Worm (Caenorhabditis elegans): Measurements from ENCODE around the gene mlt-11.

mlt-11 gene

ce11 chrV:20705125-20705524 is 38.1 kb downstream of the mlt-11 start:
- TF ChIP-seq egrh-3 (GFP tag; IDR thresholded peaks at IDR 0.05) (peak; percentile 60; the same call in 1 of the 2 replicates), zfh-2 (GFP tag; conservative IDR thresholded peaks at IDR 0.05) (0 out of 2 replicates have a peak, but pooled peaks have one; percentile 35), F39B2.1 (GFP tag; IDR thresholded peaks at IDR 0.05) (0 out of 2 replicates have a peak, but pooled peaks have one; percentile 12)

ce11 chrV:20710156-20710555 is 43.2 kb downstream of the mlt-11 start:
- TF ChIP-seq Y79H2A.3 (GFP tag; conservative IDR thresholded peaks at IDR 0.05) = no peak
- TF ChIP-seq madf-6 (GFP tag; IDR thresholded peaks at IDR 0.05) = no peak
- no peak for TF ChIP-seq ceh-79 (tag; optimal IDR thresholded peaks at IDR 0.05)
- TF ChIP-seq gei-17 (GFP tag; optimal IDR thresholded peaks at IDR 0.05) = no peak
- no peak for TF ChIP-seq ztf-22 (GFP tag; optimal IDR thresholded peaks at IDR 0.05)
- no peak for TF ChIP-seq cebp-2 (GFP tag; IDR thresholded peaks at IDR 0.05)
- no peak for TF ChIP-seq chd-7 (tag; optimal IDR thresholded peaks at IDR 0.05)
- TF ChIP-seq ama-1 (optimal IDR thresholded peaks at IDR 0.05) = no peak
- TF ChIP-seq ama-1 (GFP tag; optimal IDR thresholded peaks at IDR 0.05) = no peak
- TF ChIP-seq hmg-1.2 (GFP tag; IDR thresholded peaks at IDR 0.05) = peak; percentile 51; the same call in 1 of the 2 replicates
- TF ChIP-seq attf-3 (GFP tag; conservative IDR thresholded peaks at IDR 0.05) = no peak
- 0 out of 2 replicates have a peak, but pooled peaks have one; percentile 52 for TF ChIP-seq pbrm-1 (GFP tag; IDR thresholded peaks at IDR 0.05)
- TF ChIP-seq aptf-2 (GFP tag; conservative IDR thresholded peaks at IDR 0.05) = no peak
- no peak for TF ChIP-seq nhr-90 (tag; optimal IDR thresholded peaks at IDR 0.05)
- TF ChIP-seq C06A6.2 (GFP tag; conservative IDR thresholded peaks at IDR 0.05) = no peak
- no peak for TF ChIP-seq tlf-1 (GFP tag; optimal IDR thresholded peaks at IDR 0.05)
- TF ChIP-seq nfya-2 (GFP tag; IDR thresholded peaks at IDR 0.05) = no peak
- TF ChIP-seq F10E7.11 (tag; optimal IDR thresholded peaks at IDR 0.05) = no peak
- TF ChIP-seq tbp1 (GFP tag; optimal IDR thresholded peaks at IDR 0.05) = no peak
- no peak for TF ChIP-seq nhr-80 (tag; optimal IDR thresholded peaks at IDR 0.05)
- TF ChIP-seq ztf-18 (tag; optimal IDR thresholded peaks at IDR 0.05) = no peak
- no peak for TF ChIP-seq lag-1 (GFP tag; IDR thresholded peaks at IDR 0.05)
- TF ChIP-seq egl-18 (GFP tag; IDR thresholded peaks at IDR 0.05) = no peak
- TF ChIP-seq atf-7 (tag; optimal IDR thresholded peaks at IDR 0.05) = peak; percentile 9
- no peak for TF ChIP-seq D2030.7 (GFP tag; IDR thresholded peaks at IDR 0.05)

DNA sequence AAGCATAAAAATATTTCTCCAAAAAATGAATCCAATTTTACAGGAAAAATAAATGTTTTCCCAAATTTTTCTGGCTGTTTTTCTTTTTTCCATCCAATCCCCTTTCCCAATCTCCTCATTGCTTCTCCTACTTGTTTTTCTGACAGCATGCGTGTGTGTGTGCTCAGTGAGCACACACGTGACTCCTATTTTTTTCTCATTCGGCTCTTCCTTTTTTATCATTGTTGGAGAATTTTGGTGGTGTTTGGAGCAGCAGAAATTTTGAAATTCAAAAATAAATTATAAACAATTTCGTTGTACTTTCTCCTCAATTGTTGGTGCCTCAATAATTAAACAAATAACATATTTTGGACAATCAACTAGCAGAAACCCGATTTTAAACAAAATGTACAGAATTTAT is 43.6 kb downstream of the mlt-11 start:
- peak; percentile 16 for TF ChIP-seq K12H6.12 (tag; optimal IDR thresholded peaks at IDR 0.05)
- TF ChIP-seq lin-54 (GFP tag; optimal IDR thresholded peaks at IDR 0.05) = no peak
- no peak for TF ChIP-seq cebp-1 (GFP tag; IDR thresholded peaks at IDR 0.05)
- peak; percentile 14 for TF ChIP-seq cebp-1 (tag; optimal IDR thresholded peaks at IDR 0.05)

DNA sequence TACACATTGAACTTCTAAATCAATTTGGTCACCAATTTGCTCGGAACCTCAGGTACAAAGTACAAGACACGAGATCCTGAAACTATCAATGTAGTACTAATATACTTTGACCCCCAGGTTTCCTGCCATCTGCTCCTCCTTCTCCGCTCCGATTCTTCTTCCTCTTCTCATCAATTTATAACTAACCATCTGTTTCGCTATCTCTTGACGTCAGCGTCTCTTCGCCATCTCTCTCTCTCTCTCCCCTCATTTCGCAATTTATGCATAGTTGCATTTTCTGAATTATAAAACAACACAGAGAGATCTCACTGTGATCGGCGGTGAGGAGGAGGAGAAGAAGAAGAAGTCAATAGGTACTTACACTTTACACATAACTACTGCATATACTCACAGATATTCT is 44.7 kb downstream of the mlt-11 start:
- peak; percentile 81 for TF ChIP-seq cebp-1 (GFP tag; IDR thresholded peaks at IDR 0.05)
- peak; percentile 93 for TF ChIP-seq cebp-1 (tag; optimal IDR thresholded peaks at IDR 0.05)
- 0 out of 2 replicates have a peak, but pooled peaks have one; percentile 27 for TF ChIP-seq C06A6.2 (GFP tag; conservative IDR thresholded peaks at IDR 0.05)
- peak; percentile 19; the same call in 1 of the 2 replicates for TF ChIP-seq hmg-1.2 (GFP tag; IDR thresholded peaks at IDR 0.05)
- 0 out of 2 replicates have a peak, but pooled peaks have one; percentile 15 for TF ChIP-seq lir-1 (GFP tag; conservative IDR thresholded peaks at IDR 0.05)
- TF ChIP-seq hrde-1 (tag; optimal IDR thresholded peaks at IDR 0.05; ENCODE audit: borderline replicate concordance) = no peak
- TF ChIP-seq egl-18 (GFP tag; IDR thresholded peaks at IDR 0.05) = no peak

Data from whole organism, young adult.